Fruit fly (Drosophila melanogaster): Measurements from ENCODE around the gene Polr3E.

The Polr3E gene

DNA sequence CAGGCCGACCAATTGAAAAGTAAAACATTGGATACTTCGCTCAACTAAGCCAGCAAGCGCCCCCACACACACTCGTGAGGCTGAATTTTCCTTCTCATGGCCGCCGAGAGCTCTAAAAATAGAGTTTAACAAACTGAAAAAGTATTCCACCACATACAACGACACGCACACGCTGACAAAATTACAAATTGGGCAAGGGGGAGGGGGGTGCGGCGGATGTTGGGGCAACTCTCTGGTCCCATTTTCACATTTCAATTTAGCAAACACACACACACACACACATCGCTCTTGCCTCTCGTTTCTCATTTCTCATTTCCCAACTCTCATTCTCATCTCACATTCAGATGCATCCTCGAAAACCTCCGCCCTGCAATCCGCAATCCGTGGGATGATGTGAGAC, 11.8 kb downstream of the Polr3E start:
- TF ChIP-seq Sin3A (optimal IDR thresholded peaks at IDR 0.05) (no peak), psq (optimal IDR thresholded peaks at IDR 0.05) (no peak), h (optimal IDR thresholded peaks at IDR 0.05) (no peak), insv (optimal IDR thresholded peaks at IDR 0.05) (no peak), Myc (optimal IDR thresholded peaks at IDR 0.05) (no peak), ttk (optimal IDR thresholded peaks at IDR 0.05) (no peak)

DNA sequence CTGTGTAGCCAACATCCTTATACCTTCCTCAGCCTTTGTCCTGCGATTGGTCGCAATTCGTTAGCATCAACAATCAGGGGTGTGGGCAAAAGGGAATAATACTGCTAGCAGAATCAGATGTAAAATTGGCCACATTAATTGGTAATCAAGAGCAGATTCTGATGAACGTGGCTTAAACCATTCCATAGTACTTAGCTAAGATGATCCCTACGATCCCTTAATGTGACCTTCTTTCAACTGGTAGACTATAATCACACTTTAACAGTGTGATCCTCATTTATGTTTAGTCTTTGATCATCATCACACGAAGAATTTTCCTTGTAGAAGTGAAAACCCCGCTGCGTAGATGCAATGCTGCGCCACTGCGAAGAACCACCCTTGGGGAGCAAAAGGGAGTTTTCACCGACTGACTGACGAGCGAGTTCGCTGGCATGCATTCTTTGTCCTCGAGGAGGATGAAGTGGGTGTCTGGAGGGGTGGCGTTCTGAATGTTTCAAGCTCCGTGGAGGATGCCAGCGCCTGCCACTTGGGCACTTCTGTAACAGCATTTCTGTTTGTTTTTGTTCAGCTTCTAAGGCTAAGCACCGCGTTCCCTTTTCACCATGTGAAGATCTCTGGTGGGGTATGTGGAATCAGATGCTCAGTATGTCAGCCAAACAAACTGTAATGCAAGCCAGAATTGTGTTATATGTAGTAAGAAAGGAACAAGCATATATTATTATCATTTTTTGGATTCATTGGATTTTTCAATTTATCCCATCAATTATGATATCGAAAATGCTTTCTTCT, 12.5 kb downstream of the Polr3E start:
- TF ChIP-seq Sin3A (optimal IDR thresholded peaks at IDR 0.05) (no peak), h (optimal IDR thresholded peaks at IDR 0.05) (no peak), ttk (optimal IDR thresholded peaks at IDR 0.05) (no peak), psq (optimal IDR thresholded peaks at IDR 0.05) (no peak), Myc (optimal IDR thresholded peaks at IDR 0.05) (no peak)

DNA sequence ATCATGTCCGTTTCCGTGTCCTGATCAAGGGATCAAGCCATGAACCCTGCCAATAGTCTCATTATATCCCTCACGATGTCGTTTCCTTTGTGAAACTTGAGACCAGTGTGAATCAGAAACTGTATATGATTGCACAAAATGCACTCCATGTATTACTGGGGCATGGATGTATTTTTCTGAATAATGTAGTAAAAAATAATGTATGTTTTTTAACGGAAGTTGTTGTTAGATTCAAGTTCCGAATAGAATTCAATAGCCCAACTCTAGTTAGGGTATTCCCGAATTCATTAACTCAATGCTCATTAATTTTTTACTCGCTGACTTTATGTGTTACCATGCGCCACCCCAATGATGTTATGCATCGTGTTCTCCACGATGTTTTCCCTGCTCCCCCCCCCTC, 13.1 kb downstream of the Polr3E start:
- no peak for TF ChIP-seq insv (optimal IDR thresholded peaks at IDR 0.05)
- no peak for TF ChIP-seq h (optimal IDR thresholded peaks at IDR 0.05)
- TF ChIP-seq psq (optimal IDR thresholded peaks at IDR 0.05): no peak
- TF ChIP-seq ttk (optimal IDR thresholded peaks at IDR 0.05): no peak
- no peak for TF ChIP-seq Myc (optimal IDR thresholded peaks at IDR 0.05)
- TF ChIP-seq Sin3A (optimal IDR thresholded peaks at IDR 0.05): no peak

DNA sequence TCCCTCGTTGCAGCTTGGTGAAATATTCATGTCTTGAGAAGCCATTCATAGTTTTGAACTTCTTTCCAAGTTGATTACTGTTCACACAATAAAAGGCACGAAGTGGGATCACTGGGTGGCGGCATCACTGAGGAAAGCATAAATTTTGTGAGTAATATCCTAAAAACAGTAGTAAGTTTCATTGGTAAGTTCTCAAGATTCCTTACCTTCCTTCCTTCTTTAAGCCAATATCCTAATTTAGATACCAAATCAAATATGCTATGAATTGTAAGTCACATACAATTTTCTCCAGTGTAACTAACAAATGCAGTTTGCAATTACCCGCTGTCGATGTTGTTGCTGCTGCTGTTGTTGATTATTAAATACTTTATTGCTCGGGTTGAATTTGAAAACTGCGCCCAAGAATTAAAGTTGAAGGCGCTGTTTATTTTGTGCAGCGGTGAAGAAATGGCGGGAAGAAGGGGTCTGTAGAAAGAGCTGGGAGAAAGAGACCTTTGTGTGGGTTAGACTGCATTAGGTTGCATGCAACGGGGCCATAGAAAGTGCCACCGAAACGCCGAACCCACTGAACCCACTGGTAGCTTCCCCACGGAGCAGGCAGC, 14.6 kb downstream of the Polr3E start:
- TF ChIP-seq ttk (optimal IDR thresholded peaks at IDR 0.05) (no peak), h (optimal IDR thresholded peaks at IDR 0.05) (no peak), psq (optimal IDR thresholded peaks at IDR 0.05) (no peak), Myc (optimal IDR thresholded peaks at IDR 0.05) (no peak), insv (optimal IDR thresholded peaks at IDR 0.05) (no peak)

DNA sequence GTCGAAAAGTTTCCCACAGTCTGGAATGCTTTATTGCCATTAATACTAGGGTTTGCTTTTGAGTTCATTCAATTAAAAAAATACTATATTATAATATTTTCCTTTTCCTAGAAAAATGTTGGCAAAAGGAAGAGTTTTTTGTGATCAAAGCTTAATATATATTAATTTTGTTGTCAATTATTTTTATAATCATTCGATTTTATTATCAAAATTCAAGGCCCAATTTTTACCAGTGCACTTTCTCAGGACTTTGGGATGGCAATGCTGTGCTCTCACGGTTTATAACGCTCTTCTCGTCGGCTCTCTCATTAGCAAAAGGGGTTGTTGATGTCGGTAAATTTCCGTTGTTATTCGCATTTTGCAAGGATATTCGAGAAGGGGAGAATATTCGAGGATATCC, 15.4 kb downstream of the Polr3E start:
- TF ChIP-seq h (optimal IDR thresholded peaks at IDR 0.05) (no peak), ttk (optimal IDR thresholded peaks at IDR 0.05) (no peak), Sin3A (optimal IDR thresholded peaks at IDR 0.05) (no peak), Myc (optimal IDR thresholded peaks at IDR 0.05) (no peak), insv (optimal IDR thresholded peaks at IDR 0.05) (no peak), psq (optimal IDR thresholded peaks at IDR 0.05) (no peak)

DNA sequence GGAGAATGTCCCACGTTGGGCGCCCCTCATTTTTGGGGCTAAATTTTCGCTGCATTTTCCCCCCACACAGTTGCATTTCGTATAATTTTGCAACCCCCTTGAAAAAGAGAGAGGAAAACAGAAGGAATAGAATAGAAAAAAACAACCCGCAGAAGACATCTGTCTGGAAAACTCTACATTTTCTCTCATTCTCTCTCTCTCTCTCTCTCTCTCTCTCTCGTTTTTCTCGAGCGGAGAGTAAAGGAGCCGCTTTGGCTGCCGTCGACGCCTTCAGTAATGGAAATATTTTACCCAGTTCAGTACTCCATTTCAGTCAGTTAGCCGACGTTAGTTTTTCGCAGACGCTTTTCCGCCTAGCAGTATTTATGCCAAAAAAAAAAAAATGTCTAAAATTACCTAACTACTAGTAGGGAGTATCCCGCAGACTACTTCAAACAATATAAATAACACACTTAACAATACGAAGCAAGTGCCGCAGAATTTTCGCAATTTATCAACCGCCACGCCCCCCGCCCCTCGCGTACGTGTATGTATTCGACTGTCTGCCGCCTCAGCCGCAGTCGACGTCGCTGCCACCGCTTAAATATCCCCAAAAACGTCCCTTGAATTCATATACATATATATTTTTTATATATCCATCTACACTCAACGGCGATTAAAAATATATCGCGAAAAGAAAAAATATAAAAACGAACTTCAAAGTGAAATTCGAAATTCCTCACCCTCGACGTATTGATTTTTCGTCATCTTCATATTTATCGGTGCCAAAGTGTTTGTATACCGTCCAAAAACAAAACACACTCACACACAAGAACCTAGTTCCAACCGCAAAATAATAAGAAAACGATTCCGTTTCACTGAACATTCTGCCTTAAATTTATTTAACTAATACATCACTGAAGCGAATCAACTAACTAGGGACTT, 16.4 kb downstream of the Polr3E start:
- TF ChIP-seq h (optimal IDR thresholded peaks at IDR 0.05): no peak
- TF ChIP-seq Myc (optimal IDR thresholded peaks at IDR 0.05): no peak
- no peak for TF ChIP-seq psq (optimal IDR thresholded peaks at IDR 0.05)
- no peak for TF ChIP-seq Sin3A (optimal IDR thresholded peaks at IDR 0.05)
- TF ChIP-seq ttk (optimal IDR thresholded peaks at IDR 0.05): no peak
- TF ChIP-seq insv (optimal IDR thresholded peaks at IDR 0.05): no peak

DNA sequence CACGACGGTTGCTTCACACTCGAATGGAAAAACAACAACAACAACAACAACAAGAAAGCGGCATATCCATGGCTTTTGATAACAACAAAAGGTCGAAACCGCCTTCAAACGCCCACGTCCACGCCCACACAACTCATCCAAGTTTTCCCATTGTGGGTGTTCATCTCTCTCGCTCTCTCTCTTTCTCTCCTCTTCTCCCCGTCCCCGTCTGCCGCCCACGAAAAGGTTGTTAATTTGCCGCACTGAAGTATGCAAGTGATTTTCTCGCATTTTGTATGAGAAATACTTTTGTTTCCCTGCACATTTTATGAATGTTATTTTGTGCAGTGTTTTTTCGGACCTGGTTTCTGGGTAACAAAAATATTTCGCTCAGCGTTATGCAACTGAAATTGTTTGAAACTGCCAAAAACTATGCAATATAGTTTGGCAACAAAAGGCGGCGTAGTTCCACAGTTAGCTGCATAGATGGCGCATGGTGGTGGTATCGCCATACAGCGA, 17.8 kb downstream of the Polr3E start:
- no peak for TF ChIP-seq Myc (optimal IDR thresholded peaks at IDR 0.05)

DNA sequence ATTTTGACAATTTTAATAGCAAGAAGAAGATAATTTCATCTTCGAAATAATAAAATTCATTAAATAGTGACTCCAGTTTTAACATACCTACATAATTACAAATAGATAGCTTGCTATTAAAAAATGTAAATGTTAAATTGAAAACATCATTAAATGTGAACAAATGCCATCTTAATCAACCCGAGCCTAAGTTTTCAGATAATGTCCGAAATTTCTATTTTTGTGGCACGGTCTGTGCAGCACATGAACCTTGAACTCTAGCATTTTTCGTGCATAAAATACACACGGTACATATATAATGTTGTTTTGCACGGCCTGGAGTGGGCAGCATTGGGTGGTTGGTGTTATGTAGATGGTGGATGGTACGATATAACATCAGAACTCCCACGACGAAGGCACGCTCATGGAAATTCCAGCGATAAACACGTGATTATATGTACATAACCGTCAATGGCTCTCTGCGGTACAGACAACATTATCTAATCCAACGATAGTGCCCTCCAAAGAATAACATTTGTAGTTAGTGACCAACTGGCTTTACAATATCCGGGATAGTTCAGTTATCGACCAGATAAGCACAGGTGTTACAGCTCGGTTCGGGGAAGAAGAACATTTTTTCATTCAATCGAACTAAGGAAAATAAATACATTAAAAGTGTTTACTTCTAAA, 18.6 kb downstream of the Polr3E start:
- TF ChIP-seq ttk (optimal IDR thresholded peaks at IDR 0.05): no peak
- no peak for TF ChIP-seq psq (optimal IDR thresholded peaks at IDR 0.05)
- no peak for TF ChIP-seq h (optimal IDR thresholded peaks at IDR 0.05)
- no peak for TF ChIP-seq Myc (optimal IDR thresholded peaks at IDR 0.05)
- TF ChIP-seq Sin3A (optimal IDR thresholded peaks at IDR 0.05): no peak
- no peak for TF ChIP-seq insv (optimal IDR thresholded peaks at IDR 0.05)

DNA sequence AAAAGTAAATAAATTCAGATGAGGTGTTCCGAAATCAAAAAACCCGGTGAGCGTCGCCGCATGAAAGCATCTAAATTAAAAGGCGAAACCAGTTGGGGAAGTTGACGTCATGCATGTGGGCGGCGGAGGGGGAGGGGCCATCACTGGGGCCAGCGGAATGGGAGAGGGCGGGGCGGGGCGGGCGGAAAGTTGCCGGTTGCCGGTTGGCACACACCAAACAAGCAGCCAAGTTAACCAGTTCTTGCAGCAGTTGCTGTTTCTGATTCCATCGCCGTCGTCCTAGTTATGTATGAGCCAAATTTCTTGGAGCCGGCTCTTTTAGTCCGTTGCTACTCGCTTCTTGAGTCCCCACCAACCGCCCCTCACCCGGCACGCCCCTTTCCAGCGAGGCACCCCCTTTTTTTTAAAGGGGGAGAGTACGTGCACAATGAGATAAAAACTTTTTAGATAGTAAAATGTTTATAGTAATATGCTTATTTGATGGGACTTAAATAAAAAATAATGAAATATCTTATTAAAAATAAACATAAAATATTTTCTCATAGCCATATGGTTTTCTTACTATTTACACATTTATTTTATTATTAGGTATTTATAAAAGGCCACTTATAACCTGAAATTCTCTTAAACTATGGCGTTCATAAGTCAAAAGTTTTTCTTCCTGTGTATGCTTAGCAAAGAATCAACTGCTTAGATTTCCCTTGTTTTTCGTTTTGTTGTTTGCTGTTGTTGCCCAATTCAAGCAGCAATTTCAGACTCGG, 20.7 kb downstream of the Polr3E start:
- TF ChIP-seq psq (optimal IDR thresholded peaks at IDR 0.05): no peak
- TF ChIP-seq Sin3A (optimal IDR thresholded peaks at IDR 0.05): no peak
- no peak for TF ChIP-seq Myc (optimal IDR thresholded peaks at IDR 0.05)
- TF ChIP-seq h (optimal IDR thresholded peaks at IDR 0.05): no peak
- no peak for TF ChIP-seq ttk (optimal IDR thresholded peaks at IDR 0.05)
- no peak for TF ChIP-seq insv (optimal IDR thresholded peaks at IDR 0.05)

DNA sequence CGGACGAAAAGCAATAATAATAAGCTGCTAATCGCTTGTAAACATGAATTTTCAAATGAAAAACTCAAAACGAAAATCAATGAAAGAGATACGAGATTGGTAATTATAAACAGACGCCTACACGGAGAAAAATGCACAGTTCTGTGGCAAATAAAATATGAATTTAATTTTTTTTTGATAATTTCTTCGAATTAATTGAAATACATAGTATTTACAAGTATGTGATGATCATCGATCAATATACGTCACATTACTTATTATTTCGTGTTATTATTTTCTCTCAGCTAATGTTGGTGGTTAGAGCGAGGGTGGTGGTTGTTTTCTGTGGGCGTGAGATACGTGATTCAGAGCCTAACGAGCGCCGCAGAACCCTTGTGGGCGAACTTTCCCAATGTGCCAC, 22.1 kb downstream of the Polr3E start:
- TF ChIP-seq h (optimal IDR thresholded peaks at IDR 0.05) (no peak), insv (optimal IDR thresholded peaks at IDR 0.05) (no peak), psq (optimal IDR thresholded peaks at IDR 0.05) (no peak), ttk (optimal IDR thresholded peaks at IDR 0.05) (no peak)

Measured in Kc167 (cell line).